Fruit fly (Drosophila melanogaster) whole organism, adult: Measurements from ENCODE around the gene CG13398.

ENCODE experiments used
- CG11617 ChIP-seq: fragments of 200-800 bp; sonication (Bioruptor generic); optimal IDR thresholded peaks from 2 replicates; lab custom pipeline; 2017; ENCODE audit warnings: mild to moderate bottlenecking, missing biosample characterization, missing genetic modification reagents, missing genetic modification characterization
- CG12768 ChIP-seq: fragments of 200-800 bp; sonication (Bioruptor generic); optimal IDR thresholded peaks from 2 replicates; lab custom pipeline; 2017; ENCODE audit warnings: missing biosample characterization, missing genetic modification characterization, mild to moderate bottlenecking, moderate library complexity, missing genetic modification reagents
- CG14711 ChIP-seq: fragments of 200-800 bp; sonication (Bioruptor generic); optimal IDR thresholded peaks from 2 replicates; lab custom pipeline; 2018; ENCODE audit warnings: missing biosample characterization, mild to moderate bottlenecking, missing genetic modification characterization, moderate library complexity
- CG1620 ChIP-seq: fragments of 200-800 bp; sonication (Bioruptor generic); optimal IDR thresholded peaks from 2 replicates; lab custom pipeline; 2016; ENCODE audit warnings: missing biosample characterization, missing genetic modification characterization
- CG33017 ChIP-seq: fragments of 200-800 bp; sonication (Bioruptor generic); optimal IDR thresholded peaks from 2 replicates; lab custom pipeline; 2018; ENCODE audit warnings: missing biosample characterization, mild to moderate bottlenecking, missing genetic modification characterization, moderate library complexity
- CG5204 ChIP-seq: fragments of 200-800 bp; sonication (Bioruptor generic); optimal IDR thresholded peaks from 2 replicates; lab custom pipeline; 2016; ENCODE audit warnings: missing biosample characterization, missing genetic modification characterization
- CG7045 ChIP-seq: fragments of 200-800 bp; sonication (Bioruptor generic); optimal IDR thresholded peaks from 2 replicates; lab custom pipeline; 2017; ENCODE audit warnings: missing biosample characterization, mild to moderate bottlenecking, missing genetic modification characterization
- CG7101 ChIP-seq: fragments of 200-800 bp; sonication (Bioruptor generic); optimal IDR thresholded peaks from 2 replicates; lab custom pipeline; 2018; ENCODE audit warnings: missing biosample characterization, mild to moderate bottlenecking, missing genetic modification characterization, moderate library complexity
- Clk ChIP-seq: fragments of 200-800 bp; sonication (Bioruptor generic); optimal IDR thresholded peaks from 2 replicates; lab custom pipeline; 2017; ENCODE audit warnings: missing biosample characterization, missing genetic modification characterization
- Crg-1 ChIP-seq: fragments of 200-800 bp; sonication (Bioruptor generic); optimal IDR thresholded peaks from 2 replicates; lab custom pipeline; 2016; ENCODE audit warnings: missing biosample characterization, missing genetic modification characterization
- Hr96 ChIP-seq: fragments of 200-800 bp; sonication (Bioruptor generic); optimal IDR thresholded peaks from 2 replicates; lab custom pipeline; 2016; ENCODE audit warnings: missing biosample characterization, missing genetic modification characterization
- Mnt ChIP-seq: fragments of 200-800 bp; sonication (Bioruptor generic); optimal IDR thresholded peaks from 2 replicates; lab custom pipeline; 2016; ENCODE audit warnings: missing biosample characterization, mild to moderate bottlenecking, missing genetic modification characterization
- bab1 ChIP-seq: fragments of 200-800 bp; sonication (Bioruptor generic); optimal IDR thresholded peaks from 3 replicates; lab custom pipeline; 2019; ENCODE audit warnings: missing biosample characterization, mild to moderate bottlenecking, missing genetic modification characterization, moderate library complexity
- cic ChIP-seq: fragments of 200-800 bp; sonication (Bioruptor generic); optimal IDR thresholded peaks from 2 replicates; lab custom pipeline; 2017; ENCODE audit warnings: missing biosample characterization, mild to moderate bottlenecking, missing genetic modification characterization, moderate library complexity
- cnc ChIP-seq, 2 experiments: fragments of >200 bp; optimal IDR thresholded peaks; 2 replicates each; lab custom pipeline; 2017
- kay ChIP-seq: fragments of 200-800 bp; sonication (Bioruptor generic); peaks from one replicate; lab custom pipeline; 2016; ENCODE audit warnings: missing biosample characterization, missing genetic modification characterization, borderline replicate concordance
- ovo ChIP-seq: fragments of 200-800 bp; sonication (Bioruptor generic); optimal IDR thresholded peaks from 2 replicates; lab custom pipeline; 2016; ENCODE audit warnings: missing biosample characterization, missing genetic modification characterization
- pad ChIP-seq: fragments of 200-800 bp; sonication (Bioruptor generic); optimal IDR thresholded peaks from 3 replicates; lab custom pipeline; 2017; ENCODE audit warnings: missing biosample characterization, missing genetic modification characterization, mild to moderate bottlenecking, moderate library complexity, missing genetic modification reagents
- tj ChIP-seq: fragments of 200-800 bp; sonication (Bioruptor generic); optimal IDR thresholded peaks from 3 replicates; lab custom pipeline; 2017; ENCODE audit warnings: missing biosample characterization, mild to moderate bottlenecking, missing genetic modification characterization, moderate library complexity
- toe ChIP-seq: fragments of 200-800 bp; sonication (Bioruptor generic); optimal IDR thresholded peaks from 2 replicates; lab custom pipeline; 2016; ENCODE audit warnings: missing biosample characterization, missing genetic modification characterization

Gene CG13398

DNA sequence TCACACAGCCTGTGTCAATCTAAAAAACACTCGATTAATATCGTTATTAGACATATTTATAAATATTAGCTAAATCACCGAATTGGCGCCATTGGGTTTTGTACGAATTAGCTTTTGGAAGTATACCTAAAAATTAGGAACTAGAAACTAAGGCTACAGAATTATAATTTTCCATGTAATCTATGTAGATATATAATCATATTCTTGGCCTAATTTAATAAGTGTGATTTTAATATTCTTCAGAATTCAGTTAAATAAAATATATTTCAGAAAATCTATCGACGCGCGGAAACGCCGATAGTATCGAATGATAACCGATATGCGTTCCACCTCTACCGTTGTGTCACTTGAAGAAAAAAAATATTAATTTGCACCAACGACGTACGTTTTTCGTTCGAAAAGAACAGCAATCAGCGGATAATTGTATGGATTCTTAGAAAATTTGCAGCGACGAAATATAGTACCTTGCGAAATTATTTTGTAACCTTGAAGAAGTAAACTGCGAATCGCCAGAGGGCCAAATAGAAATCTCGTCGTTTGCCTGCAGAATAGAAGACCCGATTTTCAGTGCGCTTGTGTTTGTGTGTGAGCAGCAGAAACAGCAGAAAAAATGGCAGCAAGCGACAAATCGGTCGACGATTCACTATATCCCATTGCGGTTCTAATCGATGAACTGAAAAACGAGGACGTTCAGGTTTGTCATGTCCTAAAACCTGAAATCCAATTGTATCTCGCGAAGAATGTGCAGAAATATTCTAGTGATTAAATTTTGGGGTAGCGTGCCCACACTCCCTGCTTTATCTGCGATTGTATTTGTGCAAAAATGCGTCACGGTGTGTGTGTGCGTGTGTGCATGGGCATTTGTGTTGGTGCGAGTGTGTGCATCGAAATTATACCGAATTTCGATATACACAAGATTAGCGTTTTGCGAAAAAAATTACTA lies 49.1 kb downstream of the CG13398 start, which contains the start of gene Pp2A-29B:
Gene Pp2A-29B, plus strand, starts transcription at position 338 of the 943 bp plus-strand sequence.
- TF ChIP-seq Clk (GFP tag; lab: Kevin White, UChicago): no peak
- TF ChIP-seq CG5204: no peak
- TF ChIP-seq Crg-1: peak; percentile 72
- peak; percentile 45 for TF ChIP-seq Hr96
- peak; percentile 86 for TF ChIP-seq toe (GFP tag; lab: Kevin White, UChicago)
- TF ChIP-seq Mnt (GFP tag; lab: Kevin White, UChicago): peak; percentile 45
- TF ChIP-seq ovo (GFP tag; lab: Kevin White, UChicago): peak; percentile 58
- peak; percentile 37 for TF ChIP-seq CG11617
- peak; percentile 25 for TF ChIP-seq CG33017
- TF ChIP-seq CG7101 (tag; lab: Kevin White, UChicago): peak; percentile 45
- peak; percentile 34 for TF ChIP-seq tj (GFP tag; lab: Kevin White, UChicago)
- no peak for TF ChIP-seq CG12768 (GFP tag; lab: Kevin White, UChicago)
- TF ChIP-seq kay (GFP tag; lab: Kevin White, UChicago): peak; percentile 66
- TF ChIP-seq cnc (optimal IDR thresholded peaks at IDR 0.05; lab: Kevin White, UChicago): no peak
- peak; percentile 27 for TF ChIP-seq pad (GFP tag; lab: Kevin White, UChicago)
- TF ChIP-seq bab1 (GFP tag; lab: Kevin White, UChicago): no peak
- peak; percentile 70 for TF ChIP-seq cic (GFP tag; lab: Kevin White, UChicago)
- TF ChIP-seq CG14711: peak; percentile 10
- no peak for TF ChIP-seq CG7045 (GFP tag; lab: Kevin White, UChicago)
- peak; percentile 60 for TF ChIP-seq CG1620 (GFP tag; lab: Kevin White, UChicago)

DNA sequence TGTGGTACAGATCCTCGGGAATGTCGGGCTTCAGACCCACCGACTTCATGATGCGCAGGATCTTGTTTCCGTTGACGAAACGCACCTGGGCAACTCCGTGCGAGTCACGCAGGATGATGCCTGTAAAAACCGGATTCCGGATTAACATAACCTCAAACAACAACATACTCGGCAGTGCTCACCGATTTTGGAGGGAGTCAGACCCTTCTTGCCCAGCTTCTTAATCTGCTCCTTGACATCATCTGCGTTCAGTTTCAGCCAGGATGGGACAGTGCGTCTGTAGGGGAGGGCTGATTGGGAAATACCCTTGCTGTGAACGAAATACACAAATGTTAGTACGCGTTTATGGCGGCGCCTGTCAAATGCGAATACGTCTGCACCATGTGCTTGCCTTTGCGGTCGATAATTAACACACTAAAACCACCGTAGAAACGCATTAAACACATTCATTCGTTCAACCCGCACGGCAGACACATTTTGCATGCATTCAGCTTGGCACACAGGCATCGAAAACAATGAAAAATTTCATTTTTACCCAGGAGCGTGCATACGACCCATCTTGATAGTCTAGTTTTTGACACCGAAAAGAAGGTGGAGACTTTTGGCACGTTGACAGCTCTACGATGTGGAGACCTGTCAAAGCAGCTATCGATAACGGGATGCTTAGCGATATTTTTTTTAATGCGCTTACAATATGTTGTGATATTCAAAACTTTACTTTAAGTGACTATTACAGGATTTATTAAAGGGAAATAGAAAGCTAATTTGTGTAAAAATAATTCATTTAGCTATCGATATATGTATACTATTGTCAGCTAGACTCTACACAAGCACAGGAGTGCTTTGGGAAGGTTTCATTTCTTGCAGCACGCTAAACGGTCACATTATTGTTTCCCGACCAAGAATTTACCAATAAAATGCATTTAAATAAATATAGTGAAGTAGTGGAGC lies 50.8 kb downstream of the CG13398 start, which contains the start of the genes RpS13 and CSN8:
Gene RpS13, minus strand, starts transcription at position 657 of the 951 bp plus-strand sequence.
Gene CSN8, plus strand, starts transcription at position 850 of the 951 bp plus-strand sequence.
- TF ChIP-seq cic (GFP tag; lab: Kevin White, UChicago) (peak; percentile 37), ovo (GFP tag; lab: Kevin White, UChicago) (no peak), bab1 (GFP tag; lab: Kevin White, UChicago) (peak; percentile 51), CG12768 (GFP tag; lab: Kevin White, UChicago) (no peak), CG11617 (peak; percentile 46), Mnt (GFP tag; lab: Kevin White, UChicago) (peak; percentile 96), pad (GFP tag; lab: Kevin White, UChicago) (peak; percentile 37), CG1620 (GFP tag; lab: Kevin White, UChicago) (peak; percentile 28), CG14711 (peak; percentile 72), toe (GFP tag; lab: Kevin White, UChicago) (peak; percentile 54), kay (GFP tag; lab: Kevin White, UChicago) (no peak), Clk (GFP tag; lab: Kevin White, UChicago) (no peak), CG7101 (tag; lab: Kevin White, UChicago) (peak; percentile 46), Hr96 (peak; percentile 19)

DNA sequence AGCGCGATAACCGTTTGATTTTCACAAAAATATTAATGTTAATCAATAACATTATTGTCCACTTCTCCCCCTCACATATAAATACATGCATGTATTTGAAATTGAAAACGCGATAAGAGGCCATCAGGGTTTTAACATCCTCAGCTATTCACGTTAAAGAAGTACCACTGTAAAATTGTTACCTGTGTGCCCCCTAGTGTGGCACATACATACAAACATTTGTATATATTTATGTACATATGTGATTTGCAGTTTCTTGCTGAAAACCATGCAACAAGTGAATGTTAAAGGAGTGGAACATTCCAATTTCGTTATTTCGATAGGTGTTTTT lies 52.1 kb downstream of the CG13398 start:
- TF ChIP-seq CG12768 (GFP tag; lab: Kevin White, UChicago) (no peak), CG11617 (peak; percentile 48), pad (GFP tag; lab: Kevin White, UChicago) (peak; percentile 6)

DNA sequence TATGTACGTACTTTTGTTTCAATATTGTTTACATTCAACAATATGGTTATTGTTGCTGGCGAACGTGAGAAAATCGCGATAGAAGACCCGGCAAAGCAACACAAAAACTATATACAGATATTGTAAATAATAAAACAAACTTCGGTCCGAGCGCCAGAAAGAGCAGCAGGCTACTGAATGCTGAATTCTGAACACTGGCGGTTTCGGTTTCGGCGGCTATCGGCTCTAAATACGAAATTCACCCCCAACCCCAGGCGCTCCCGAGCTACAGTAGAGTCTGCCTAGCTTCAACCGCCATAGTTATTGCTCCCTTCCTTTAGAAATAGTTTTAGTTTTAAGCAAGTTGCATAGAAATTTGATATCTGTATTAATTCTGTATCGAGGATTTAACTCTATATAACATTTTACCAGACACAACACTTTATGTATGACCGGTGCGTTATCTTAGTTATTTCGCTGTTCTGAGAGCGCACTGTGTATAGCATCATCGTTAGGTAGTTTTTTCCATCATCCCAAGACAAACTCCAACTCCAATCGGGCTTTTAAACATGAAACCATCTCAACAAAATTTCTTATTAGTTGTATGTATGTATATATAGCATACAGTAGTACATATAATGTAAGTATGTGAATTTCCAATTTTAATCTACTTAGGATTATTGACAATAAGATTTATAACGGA lies 52.6 kb downstream of the CG13398 start, which contains the start of gene CG7627:
Gene CG7627, minus strand, starts transcription at position 197 of the 682 bp plus-strand sequence.
- TF ChIP-seq kay (GFP tag; lab: Kevin White, UChicago) (peak; percentile 72), ovo (GFP tag; lab: Kevin White, UChicago) (peak; percentile 24), Clk (GFP tag; lab: Kevin White, UChicago) (peak; percentile 54), CG7045 (GFP tag; lab: Kevin White, UChicago) (peak; percentile 69), cic (GFP tag; lab: Kevin White, UChicago) (peak; percentile 76), bab1 (GFP tag; lab: Kevin White, UChicago) (peak; percentile 66), Crg-1 (peak; percentile 62), pad (GFP tag; lab: Kevin White, UChicago) (peak; percentile 54), Hr96 (peak; percentile 85), CG5204 (peak; percentile 65), CG14711 (peak; percentile 60), CG33017 (peak; percentile 39), toe (GFP tag; lab: Kevin White, UChicago) (peak; percentile 69), tj (GFP tag; lab: Kevin White, UChicago) (no peak), CG12768 (GFP tag; lab: Kevin White, UChicago) (peak; percentile 73), Mnt (GFP tag; lab: Kevin White, UChicago) (peak; percentile 82), CG7101 (tag; lab: Kevin White, UChicago) (peak; percentile 79), CG11617 (peak; percentile 81), CG1620 (GFP tag; lab: Kevin White, UChicago) (peak; percentile 64), cnc (optimal IDR thresholded peaks at IDR 0.05; lab: Kevin White, UChicago) (no peak)
